Worm (Caenorhabditis elegans) whole organism, L1 larva: ENCODE data around the gene asp-13.

ENCODE experiments used
- C04F5.9 ChIP-seq: sonication (generic microtip); optimal IDR thresholded peaks from 2 replicates; lab custom pipeline; 2016; ENCODE audit warnings: missing genetic modification characterization, missing compliant biosample characterization
- alr-1 ChIP-seq: fragments of 200-800 bp; sonication (Bioruptor generic); optimal IDR thresholded peaks from 2 replicates; lab custom pipeline; 2018; ENCODE audit warnings: borderline replicate concordance, mild to moderate bottlenecking, missing genetic modification characterization, missing compliant biosample characterization
- elt-3 ChIP-seq, 6 experiments: fragments of 150-350 bp in 1 of 6; sonication (generic microtip); optimal IDR thresholded peaks; 2 replicates each; lab custom pipeline; 2017 to 2018; ENCODE audit warnings: missing biosample characterization in 6 of 6, missing genetic modification characterization in 6 of 6, inconsistent platforms in 1 of 6
- fos-1 ChIP-seq: fragments of 150-350 bp; optimal IDR thresholded peaks from 2 replicates; lab custom pipeline; 2014; ENCODE audit warnings: missing biosample characterization, missing genetic modification characterization
- lir-3 ChIP-seq: sonication (generic microtip); optimal IDR thresholded peaks from 2 replicates; lab custom pipeline; 2016; ENCODE audit warnings: mild to moderate bottlenecking, missing genetic modification characterization, moderate library complexity, missing compliant biosample characterization; ENCODE audit not compliant: poor library complexity
- mdl-1 ChIP-seq, 2 experiments: fragments of 150-350 bp; optimal IDR thresholded peaks; 2 replicates each; lab custom pipeline; 2014 to 2017; ENCODE audit warnings: missing biosample characterization in 2 of 2, missing genetic modification characterization in 2 of 2, inconsistent platforms in 1 of 2
- nhr-11 ChIP-seq: fragments of 150-350 bp; optimal IDR thresholded peaks from 2 replicates; lab custom pipeline; 2014; ENCODE audit warnings: missing biosample characterization, missing genetic modification characterization
- nhr-12 ChIP-seq: sonication (generic microtip); optimal IDR thresholded peaks from 2 replicates; lab custom pipeline; 2017; ENCODE audit warnings: missing biosample characterization, missing genetic modification characterization
- nhr-77 ChIP-seq: fragments of 150-350 bp; optimal IDR thresholded peaks from 2 replicates; lab custom pipeline; 2014; ENCODE audit warnings: missing biosample characterization, missing genetic modification characterization
- snpc-4 ChIP-seq: fragments of 150-350 bp; optimal IDR thresholded peaks from 2 replicates; lab custom pipeline; 2014; ENCODE audit warnings: missing biosample characterization, missing genetic modification characterization
- unc-62 ChIP-seq: fragments of 150-350 bp; optimal IDR thresholded peaks from 2 replicates; lab custom pipeline; 2014; ENCODE audit warnings: missing biosample characterization, missing genetic modification reagents, missing genetic modification characterization
- ztf-11 ChIP-seq, 2 experiments: sonication (generic microtip); optimal IDR thresholded peaks; 2 replicates each; lab custom pipeline; 2016 to 2017; ENCODE audit warnings: missing genetic modification characterization in 2 of 2, missing biosample characterization in 1 of 2, missing compliant biosample characterization in 1 of 2
- ztf-4 ChIP-seq: fragments of 150-350 bp; optimal IDR thresholded peaks from 2 replicates; lab custom pipeline; 2014; ENCODE audit warnings: missing biosample characterization, missing genetic modification characterization

- TF ChIP-seq lir-3 (tag; lab: Kevin White, UChicago) (no peak), fos-1 (tag; lab: Kevin White, UChicago) (no peak), nhr-11 (tag; lab: Kevin White, UChicago) (no peak), snpc-4 (tag; lab: Kevin White, UChicago) (no peak), C04F5.9 (tag; lab: Kevin White, UChicago) (no peak), alr-1 (tag; lab: Kevin White, UChicago) (no peak), ztf-4 (tag; lab: Kevin White, UChicago) (no peak), mdl-1 (tag; optimal IDR thresholded peaks at IDR 0.05; lab: Kevin White, UChicago) (no peak), nhr-12 (tag; lab: Kevin White, UChicago) (no peak), nhr-77 (tag; lab: Kevin White, UChicago) (no peak), unc-62 (no peak), ztf-11 (tag; optimal IDR thresholded peaks at IDR 0.05; lab: Kevin White, UChicago) (no peak), elt-3 (tag; optimal IDR thresholded peaks at IDR 0.05; lab: Kevin White, UChicago) (no peak)
Measured at ce11 chrV:8621213-8621612, 21.8 kb downstream of the asp-13 start, which contains the start of gene idpc-2.
